Worm (Caenorhabditis elegans): ENCODE data around the gene C04F6.7.

C04F6.7 gene

ce11 chrX:3441539-3441938 lies 22.6 kb upstream of the C04F6.7 start, which contains the start of gene ZK813.3:
Gene ZK813.3, plus strand, starts transcription at chrX:3441839.
- TF ChIP-seq Y79H2A.3 (GFP tag; conservative IDR thresholded peaks at IDR 0.05) (no peak), let-607 (tag; optimal IDR thresholded peaks at IDR 0.05) (no peak), ceh-27 (GFP tag; optimal IDR thresholded peaks at IDR 0.05) (no peak), ccch-3 (GFP tag; optimal IDR thresholded peaks at IDR 0.05) (no peak), atf-7 (tag; optimal IDR thresholded peaks at IDR 0.05) (no peak), zim-3 (tag; optimal IDR thresholded peaks at IDR 0.05) (no peak), T26A5.8 (tag; optimal IDR thresholded peaks at IDR 0.05) (no peak), sea-2 (GFP tag; IDR thresholded peaks at IDR 0.05) (no peak), B0261.1 (tag; optimal IDR thresholded peaks at IDR 0.05) (no peak), F57C9.4 (tag; optimal IDR thresholded peaks at IDR 0.05) (no peak), lir-1 (GFP tag; conservative IDR thresholded peaks at IDR 0.05) (no peak), ceh-58 (GFP tag; IDR thresholded peaks at IDR 0.05) (no peak), egl-44 (GFP tag; IDR thresholded peaks at IDR 0.05) (no peak), K12H6.12 (tag; optimal IDR thresholded peaks at IDR 0.05) (no peak), fkh-3 (tag; optimal IDR thresholded peaks at IDR 0.05) (no peak), F49E8.2 (tag; optimal IDR thresholded peaks at IDR 0.05; ENCODE audit: insufficient read depth) (no peak), unc-130 (GFP tag; optimal IDR thresholded peaks at IDR 0.05) (no peak), nfyb-1 (GFP tag; IDR thresholded peaks at IDR 0.05) (no peak), madf-3 (GFP tag; IDR thresholded peaks at IDR 0.05) (no peak), Y95B8A.8 (GFP tag; IDR thresholded peaks at IDR 0.05) (no peak)

- TF ChIP-seq lir-1 (GFP tag; conservative IDR thresholded peaks at IDR 0.05) = no peak
Measured at ce11 chrX:3440308-3440707, 21.3 kb upstream of the C04F6.7 start.

- no peak for TF ChIP-seq egrh-3 (GFP tag; IDR thresholded peaks at IDR 0.05)
- TF ChIP-seq tbp1 (GFP tag; optimal IDR thresholded peaks at IDR 0.05) = no peak
- no peak for TF ChIP-seq attf-5 (GFP tag; optimal IDR thresholded peaks at IDR 0.05)
- no peak for TF ChIP-seq pbrm-1 (GFP tag; IDR thresholded peaks at IDR 0.05)
- TF ChIP-seq nfya-1 (tag; optimal IDR thresholded peaks at IDR 0.05; ENCODE audit: borderline replicate concordance, insufficient read depth) = no peak
- no peak for TF ChIP-seq mcd-1 (GFP tag; IDR thresholded peaks at IDR 0.05)
- TF ChIP-seq F55B11.4 (tag; optimal IDR thresholded peaks at IDR 0.05; ENCODE audit: borderline replicate concordance, insufficient read depth) = no peak
- no peak for TF ChIP-seq bed-1 (GFP tag; IDR thresholded peaks at IDR 0.05)
- TF ChIP-seq zfh-2 (GFP tag; conservative IDR thresholded peaks at IDR 0.05) = no peak
- TF ChIP-seq rec-8 (tag; optimal IDR thresholded peaks at IDR 0.05) = no peak
- TF ChIP-seq ceh-27 (GFP tag; optimal IDR thresholded peaks at IDR 0.05) = no peak
- no peak for TF ChIP-seq ccch-3 (GFP tag; optimal IDR thresholded peaks at IDR 0.05)
- no peak for TF ChIP-seq rpc-1 (optimal IDR thresholded peaks at IDR 0.05)
- no peak for TF ChIP-seq rpc-1 (tag; optimal IDR thresholded peaks at IDR 0.05)
- TF ChIP-seq ceh-58 (GFP tag; IDR thresholded peaks at IDR 0.05) = no peak
- TF ChIP-seq B0035.1 (tag; optimal IDR thresholded peaks at IDR 0.05) = no peak
- TF ChIP-seq F23B12.7 (tag; optimal IDR thresholded peaks at IDR 0.05; ENCODE audit: insufficient read depth) = no peak
- no peak for TF ChIP-seq sptf-2 (GFP tag; optimal IDR thresholded peaks at IDR 0.05)
Measured at ce11 chrX:3439823-3440222, 20.8 kb upstream of the C04F6.7 start.

- TF ChIP-seq ZK185.1 (tag; optimal IDR thresholded peaks at IDR 0.05; ENCODE audit: poor library complexity, severe bottlenecking) (no peak), K11D2.4 (GFP tag; IDR thresholded peaks at IDR 0.05) (no peak), ztf-3 (GFP tag; optimal IDR thresholded peaks at IDR 0.05) (no peak), dpff-1 (tag; optimal IDR thresholded peaks at IDR 0.05) (no peak), T26A5.8 (tag; optimal IDR thresholded peaks at IDR 0.05) (no peak), B0261.1 (tag; optimal IDR thresholded peaks at IDR 0.05) (no peak)
Measured at ce11 chrX:3430020-3430419, 11.0 kb upstream of the C04F6.7 start, which contains the start of gene ZK813.4. Gene ZK813.4, minus strand, starts transcription at chrX:3430120.

All from whole organism, young adult.